Worm (Caenorhabditis elegans): ENCODE results near the gene nlp-35.

nlp-35 gene

ce11 chrIV:9511221-9511638 lies 7.5 kb downstream of the nlp-35 start (continued):
- TF ChIP-seq F33H1.4 (GFP tag; IDR thresholded peaks at IDR 0.05) (peak; percentile 22; the same call in 1 of the 2 replicates), ceh-40 (GFP tag; IDR thresholded peaks at IDR 0.05) (no peak), pbrm-1 (GFP tag; IDR thresholded peaks at IDR 0.05) (peak; percentile 77; the same call in 1 of the 2 replicates), tbx-9 (tag; optimal IDR thresholded peaks at IDR 0.05; ENCODE audit: borderline replicate concordance) (no peak), ztf-25 (GFP tag; IDR thresholded peaks at IDR 0.05) (no peak), nfyb-1 (GFP tag; IDR thresholded peaks at IDR 0.05) (peak; percentile 68; the same call in 1 of the 2 replicates), athp-1 (tag; optimal IDR thresholded peaks at IDR 0.05) (no peak), ccch-3 (GFP tag; optimal IDR thresholded peaks at IDR 0.05) (no peak), ztf-22 (GFP tag; optimal IDR thresholded peaks at IDR 0.05) (no peak), F57A8.1 (GFP tag; optimal IDR thresholded peaks at IDR 0.05) (no peak), xnd-1 (tag; optimal IDR thresholded peaks at IDR 0.05) (peak; percentile 57), aptf-2 (GFP tag; conservative IDR thresholded peaks at IDR 0.05) (no peak), repo-1 (tag; optimal IDR thresholded peaks at IDR 0.05) (peak; percentile 76), hmg-20 (GFP tag; IDR thresholded peaks at IDR 0.05) (no peak), attf-3 (GFP tag; conservative IDR thresholded peaks at IDR 0.05) (0 out of 2 replicates have a peak, but pooled peaks have one; percentile 7), T07F8.4 (tag; optimal IDR thresholded peaks at IDR 0.05) (no peak), K11D2.4 (GFP tag; IDR thresholded peaks at IDR 0.05) (0 out of 2 replicates have a peak, but pooled peaks have one; percentile 18), him-1 (tag; optimal IDR thresholded peaks at IDR 0.05) (peak; percentile 51), B0035.1 (tag; optimal IDR thresholded peaks at IDR 0.05) (no peak), akir-1 (GFP tag; optimal IDR thresholded peaks at IDR 0.05) (no peak), mel-28 (tag; optimal IDR thresholded peaks at IDR 0.05; ENCODE audit: borderline replicate concordance) (no peak), hsf-1 (GFP tag; IDR thresholded peaks at IDR 0.05) (0 out of 2 replicates have a peak, but pooled peaks have one; percentile 16), zim-3 (tag; optimal IDR thresholded peaks at IDR 0.05) (no peak), dpl-1 (GFP tag; optimal IDR thresholded peaks at IDR 0.05) (no peak), sptf-2 (GFP tag; optimal IDR thresholded peaks at IDR 0.05) (no peak), ceh-58 (GFP tag; IDR thresholded peaks at IDR 0.05) (no peak), let-526 (GFP tag; IDR thresholded peaks at IDR 0.05) (no peak), lir-1 (GFP tag; conservative IDR thresholded peaks at IDR 0.05) (no peak), nfya-2 (GFP tag; IDR thresholded peaks at IDR 0.05) (no peak), nhr-120 (GFP tag; IDR thresholded peaks at IDR 0.05) (no peak), aptf-3 (GFP tag; IDR thresholded peaks at IDR 0.05) (no peak), tlf-1 (GFP tag; optimal IDR thresholded peaks at IDR 0.05) (peak; percentile 70), hlh-26 (GFP tag; conservative IDR thresholded peaks at IDR 0.05) (no peak), ztf-18 (tag; optimal IDR thresholded peaks at IDR 0.05) (peak; percentile 2), F23B12.7 (tag; optimal IDR thresholded peaks at IDR 0.05; ENCODE audit: insufficient read depth) (peak; percentile 17), attf-5 (GFP tag; optimal IDR thresholded peaks at IDR 0.05) (peak; percentile 47), hlh-12 (tag; optimal IDR thresholded peaks at IDR 0.05) (no peak), C06A6.2 (GFP tag; conservative IDR thresholded peaks at IDR 0.05) (no peak; the same call in 1 of the 2 replicates), nhr-80 (tag; optimal IDR thresholded peaks at IDR 0.05) (no peak), pha-4 (tag; optimal IDR thresholded peaks at IDR 0.05) (no peak), madf-6 (GFP tag; IDR thresholded peaks at IDR 0.05) (peak; percentile 71), let-607 (tag; optimal IDR thresholded peaks at IDR 0.05) (peak in 1 of 2 experiments; percentile 21), lin-40 (tag; optimal IDR thresholded peaks at IDR 0.05) (peak; percentile 88), lsl-1 (GFP tag; optimal IDR thresholded peaks at IDR 0.05) (peak; percentile 36), fkh-3 (tag; optimal IDR thresholded peaks at IDR 0.05) (peak; percentile 15), F49E8.2 (tag; optimal IDR thresholded peaks at IDR 0.05; ENCODE audit: insufficient read depth) (peak; percentile 56), ztf-28 (GFP tag; IDR thresholded peaks at IDR 0.05) (no peak), ztf-3 (GFP tag; optimal IDR thresholded peaks at IDR 0.05) (no peak), rcor-1 (GFP tag; IDR thresholded peaks at IDR 0.05) (peak; percentile 55; the same call in 1 of the 2 replicates)

Data from whole organism, young adult.